Fruit fly (Drosophila melanogaster): Measurements from ENCODE around the gene wupA.

dm6 chrX:18106686-18107085 is 10.0 kb downstream of the wupA start:
- TF ChIP-seq CG8478 (optimal IDR thresholded peaks at IDR 0.05) (no peak), CTCF (optimal IDR thresholded peaks at IDR 0.05) (no peak)
